Worm (Caenorhabditis elegans) whole organism, L2 larva: ENCODE data around the gene srh-283.
A peak's percentile ranks its signal among the peaks of the same experiment; 100 is the strongest.

Source experiments
- C34F6.9 ChIP-seq: fragments of 150-350 bp; optimal IDR thresholded peaks from 2 replicates; lab custom pipeline; 2014; ENCODE audit warnings: missing biosample characterization, missing genetic modification characterization
- F13H6.1 ChIP-seq: sonication (generic microtip); optimal IDR thresholded peaks from 2 replicates; lab custom pipeline; 2016; ENCODE audit warnings: missing genetic modification characterization, missing compliant biosample characterization
- Y55F3AM.14 ChIP-seq: fragments of 200-800 bp; sonication (Bioruptor generic); optimal IDR thresholded peaks from 2 replicates; lab custom pipeline; 2018; ENCODE audit warnings: mild to moderate bottlenecking, missing genetic modification characterization, missing compliant biosample characterization
- ZK546.5 ChIP-seq: sonication (generic microtip); optimal IDR thresholded peaks from 2 replicates; lab custom pipeline; 2017; ENCODE audit warnings: missing biosample characterization, missing genetic modification characterization
- alr-1 ChIP-seq: fragments of 150-350 bp; optimal IDR thresholded peaks from 2 replicates; lab custom pipeline; 2014; ENCODE audit warnings: missing biosample characterization, missing genetic modification characterization
- aly-2 ChIP-seq: fragments of 150-350 bp; optimal IDR thresholded peaks from 2 replicates; lab custom pipeline; 2014; ENCODE audit warnings: missing biosample characterization, missing genetic modification characterization
- ama-1 ChIP-seq: fragments of 150-350 bp; optimal IDR thresholded peaks from 2 replicates; lab custom pipeline; 2018; ENCODE audit warnings: inconsistent platforms
- ceh-82 ChIP-seq: fragments of 150-350 bp; optimal IDR thresholded peaks from 2 replicates; lab custom pipeline; 2014; ENCODE audit warnings: missing biosample characterization, missing genetic modification characterization
- crh-2 ChIP-seq: sonication (generic microtip); optimal IDR thresholded peaks from 2 replicates; lab custom pipeline; 2017; ENCODE audit warnings: missing biosample characterization, missing genetic modification characterization
- egl-27 ChIP-seq: sonication (generic microtip); optimal IDR thresholded peaks from 3 replicates; lab custom pipeline; 2017; ENCODE audit warnings: missing biosample characterization, missing genetic modification reagents, missing genetic modification characterization
- elt-1 ChIP-seq: fragments of 150-350 bp; optimal IDR thresholded peaks from 2 replicates; lab custom pipeline; 2014; ENCODE audit warnings: missing biosample characterization, missing genetic modification characterization
- elt-3 ChIP-seq: sonication (generic microtip); optimal IDR thresholded peaks from 2 replicates; lab custom pipeline; 2017; ENCODE audit warnings: missing biosample characterization, missing genetic modification characterization
- fos-1 ChIP-seq: fragments of 150-350 bp; optimal IDR thresholded peaks from 2 replicates; lab custom pipeline; 2014; ENCODE audit warnings: missing biosample characterization, missing genetic modification characterization
- gmeb-1 ChIP-seq: fragments of 150-350 bp; optimal IDR thresholded peaks from 2 replicates; lab custom pipeline; 2014; ENCODE audit warnings: missing biosample characterization, missing genetic modification characterization
- lin-11 ChIP-seq: fragments of 150-350 bp; sonication (generic microtip); optimal IDR thresholded peaks from 2 replicates; lab custom pipeline; 2014; ENCODE audit warnings: missing biosample characterization, missing genetic modification characterization, inconsistent platforms, mixed read lengths
- lin-13 ChIP-seq: fragments of 150-350 bp; optimal IDR thresholded peaks from 2 replicates; lab custom pipeline; 2014; ENCODE audit warnings: missing biosample characterization, missing genetic modification reagents, missing genetic modification characterization
- lin-39 ChIP-seq: fragments of 150-350 bp; optimal IDR thresholded peaks from 2 replicates; lab custom pipeline; 2014; ENCODE audit warnings: missing biosample characterization, missing genetic modification reagents, missing genetic modification characterization
- lsy-2 ChIP-seq, 2 experiments: fragments of 150-350 bp in 1 of 2; sonication (generic microtip) in 1 of 2; optimal IDR thresholded peaks; 2 replicates each; lab custom pipeline; 2014 to 2017; ENCODE audit warnings: missing biosample characterization in 2 of 2, missing genetic modification characterization in 2 of 2
- mab-5 ChIP-seq: fragments of 150-350 bp; optimal IDR thresholded peaks from 2 replicates; lab custom pipeline; 2014; ENCODE audit warnings: missing biosample characterization, missing genetic modification characterization
- mbf-1 ChIP-seq: sonication (generic microtip); optimal IDR thresholded peaks from 2 replicates; lab custom pipeline; 2017; ENCODE audit warnings: missing biosample characterization, missing genetic modification characterization
- mdl-1 ChIP-seq, 2 experiments: fragments of 150-350 bp in 1 of 2; sonication (generic microtip) in 1 of 2; optimal IDR thresholded peaks; 2 replicates each; lab custom pipeline; 2017; ENCODE audit warnings: missing biosample characterization in 2 of 2, missing genetic modification characterization in 2 of 2
- nhr-10 ChIP-seq: sonication (generic microtip); optimal IDR thresholded peaks from 2 replicates; lab custom pipeline; 2017; ENCODE audit warnings: missing biosample characterization, missing genetic modification characterization
- nhr-12 ChIP-seq: fragments of 150-350 bp; optimal IDR thresholded peaks from 2 replicates; lab custom pipeline; 2014; ENCODE audit warnings: missing biosample characterization, missing genetic modification characterization
- nhr-129 ChIP-seq: fragments of 150-350 bp; optimal IDR thresholded peaks from 2 replicates; lab custom pipeline; 2014; ENCODE audit warnings: missing biosample characterization, missing genetic modification characterization
- nhr-21 ChIP-seq: fragments of 150-350 bp; optimal IDR thresholded peaks from 2 replicates; lab custom pipeline; 2014; ENCODE audit warnings: missing biosample characterization, missing genetic modification characterization
- nhr-23 ChIP-seq: fragments of 150-350 bp; optimal IDR thresholded peaks from 2 replicates; lab custom pipeline; 2014; ENCODE audit warnings: missing biosample characterization, missing genetic modification reagents, missing genetic modification characterization
- nhr-237 ChIP-seq: fragments of 150-350 bp; optimal IDR thresholded peaks from 2 replicates; lab custom pipeline; 2014; ENCODE audit warnings: missing biosample characterization, missing genetic modification characterization
- nhr-6 ChIP-seq: fragments of 150-350 bp; optimal IDR thresholded peaks from 2 replicates; lab custom pipeline; 2014; ENCODE audit warnings: missing biosample characterization, missing genetic modification characterization
- nhr-77 ChIP-seq: fragments of 150-350 bp; optimal IDR thresholded peaks from 2 replicates; lab custom pipeline; 2014; ENCODE audit warnings: missing biosample characterization, missing genetic modification characterization
- peb-1 ChIP-seq: fragments of 150-350 bp; optimal IDR thresholded peaks from 2 replicates; lab custom pipeline; 2014; ENCODE audit warnings: missing biosample characterization, missing genetic modification characterization
- sem-4 ChIP-seq: fragments of 150-350 bp; optimal IDR thresholded peaks from 2 replicates; lab custom pipeline; 2014; ENCODE audit warnings: missing biosample characterization, missing genetic modification reagents, missing genetic modification characterization
- sma-3 ChIP-seq: sonication (generic microtip); optimal IDR thresholded peaks from 2 replicates; lab custom pipeline; 2016; ENCODE audit warnings: missing genetic modification reagents, missing genetic modification characterization, missing compliant biosample characterization
- sma-9 ChIP-seq, 2 experiments: fragments of 150-350 bp in 1 of 2; sonication (generic microtip) in 1 of 2; optimal IDR thresholded peaks; 2 replicates each; lab custom pipeline; 2014 to 2016; ENCODE audit warnings: missing genetic modification characterization in 2 of 2, mild to moderate bottlenecking in 1 of 2, missing biosample characterization in 1 of 2, missing compliant biosample characterization in 1 of 2, missing genetic modification reagents in 1 of 2, moderate library complexity in 1 of 2
- snpc-4 ChIP-seq: fragments of 150-350 bp; optimal IDR thresholded peaks from 2 replicates; lab custom pipeline; 2014; ENCODE audit warnings: missing biosample characterization, missing genetic modification characterization
- unc-39 ChIP-seq: fragments of 150-350 bp; optimal IDR thresholded peaks from 2 replicates; lab custom pipeline; 2014; ENCODE audit warnings: missing biosample characterization, missing genetic modification characterization
- zag-1 ChIP-seq: fragments of 150-350 bp; optimal IDR thresholded peaks from 2 replicates; lab custom pipeline; 2014; ENCODE audit warnings: missing biosample characterization, missing genetic modification characterization
- ztf-1 ChIP-seq: fragments of 200-800 bp; sonication (Bioruptor generic); conservative IDR thresholded peaks from 2 replicates; pipeline ENCODE4 v1.3.6; 2022; ENCODE audit warnings: missing genetic modification characterization, missing compliant biosample characterization
- ztf-4 ChIP-seq: fragments of 150-350 bp; optimal IDR thresholded peaks from 2 replicates; lab custom pipeline; 2014; ENCODE audit warnings: missing biosample characterization, missing genetic modification characterization

The srh-283 gene

ce11 chrV:17777624-17778023 lies 12.5 kb downstream of the srh-283 start, which contains the start of gene C47A10.12:
Gene C47A10.12, plus strand, starts transcription at chrV:17777924.
- no peak for TF ChIP-seq nhr-6 (tag; lab: Kevin White, UChicago)
- no peak for TF ChIP-seq ztf-1
- no peak for TF ChIP-seq lin-39 (tag; lab: Kevin White, UChicago)
- TF ChIP-seq elt-3 (tag; lab: Kevin White, UChicago): no peak
- TF ChIP-seq elt-1: no peak
- no peak for TF ChIP-seq sem-4 (tag; lab: Kevin White, UChicago)
- no peak for TF ChIP-seq ZK546.5 (tag; lab: Kevin White, UChicago)
- TF ChIP-seq nhr-77 (tag; lab: Kevin White, UChicago): no peak
- TF ChIP-seq nhr-237 (tag; lab: Kevin White, UChicago): no peak

ce11 chrV:17780285-17780684 lies 15.1 kb downstream of the srh-283 start:
- TF ChIP-seq Y55F3AM.14 (no peak), crh-2 (tag; lab: Kevin White, UChicago) (peak; percentile 2), fos-1 (tag; lab: Kevin White, UChicago) (peak; percentile 50), nhr-129 (tag; lab: Kevin White, UChicago) (peak; percentile 19)

- TF ChIP-seq elt-1 (no peak), nhr-237 (tag; lab: Kevin White, UChicago) (no peak), nhr-21 (no peak), nhr-77 (tag; lab: Kevin White, UChicago) (no peak), lin-11 (tag; lab: Kevin White, UChicago) (no peak), mbf-1 (tag; lab: Kevin White, UChicago) (no peak), zag-1 (tag; lab: Kevin White, UChicago) (no peak), elt-3 (tag; lab: Kevin White, UChicago) (no peak)
Observed at ce11 chrV:17783542-17783941, 18.4 kb downstream of the srh-283 start, which contains the start of gene srab-12. Gene srab-12, minus strand, starts transcription at chrV:17783642.

ce11 chrV:17784363-17784762 lies 19.2 kb downstream of the srh-283 start:
- no peak for TF ChIP-seq peb-1 (tag; lab: Kevin White, UChicago)
- TF ChIP-seq ceh-82 (tag; lab: Kevin White, UChicago): no peak
- TF ChIP-seq F13H6.1: no peak
- no peak for TF ChIP-seq elt-3 (tag; lab: Kevin White, UChicago)
- no peak for TF ChIP-seq C34F6.9
- no peak for TF ChIP-seq ama-1 (lab: Kevin White, UChicago)

- TF ChIP-seq elt-1 (no peak), nhr-6 (tag; lab: Kevin White, UChicago) (no peak), crh-2 (tag; lab: Kevin White, UChicago) (no peak), sma-3 (GFP tag; lab: Kevin White, UChicago) (no peak), ztf-4 (tag; lab: Kevin White, UChicago) (no peak), nhr-237 (tag; lab: Kevin White, UChicago) (no peak), nhr-23 (tag; lab: Kevin White, UChicago) (no peak), lin-13 (no peak), ztf-1 (no peak), C34F6.9 (no peak), ama-1 (lab: Kevin White, UChicago) (no peak)
Observed at ce11 chrV:17790191-17790590, 25.0 kb downstream of the srh-283 start, which contains the start of gene srh-290. Gene srh-290, plus strand, starts transcription at chrV:17790491.

- TF ChIP-seq snpc-4: no peak
- no peak for TF ChIP-seq nhr-10 (tag; lab: Kevin White, UChicago)
- TF ChIP-seq mdl-1 (tag; optimal IDR thresholded peaks at IDR 0.05; lab: Kevin White, UChicago): no peak
Observed at ce11 chrV:17793986-17794385, 28.8 kb downstream of the srh-283 start, which contains the start of gene srh-289. Gene srh-289, minus strand, starts transcription at chrV:17794086.

DNA sequence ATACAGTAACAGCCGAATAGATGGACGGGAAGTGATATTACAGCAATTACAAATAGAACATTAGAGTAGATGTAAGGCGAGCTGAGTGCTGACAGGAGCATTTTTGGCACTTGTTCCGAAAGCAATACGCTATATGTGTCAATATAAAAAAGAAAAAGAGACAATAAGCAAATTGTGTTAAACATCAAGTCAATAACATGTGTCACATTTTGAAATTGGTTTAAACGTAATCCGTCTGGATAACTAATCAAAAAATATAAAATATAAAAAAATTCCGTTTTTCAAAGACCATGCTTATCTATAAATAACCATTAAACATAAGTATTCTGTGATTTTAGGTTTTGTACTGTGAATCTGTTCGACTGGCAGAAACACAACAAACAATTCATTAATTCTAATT lies 30.5 kb downstream of the srh-283 start, which contains the start of gene srh-288:
Gene srh-288 (minus strand): TSS at position 101 of the 400 bp plus-strand sequence.
- no peak for TF ChIP-seq nhr-6 (tag; lab: Kevin White, UChicago)
- TF ChIP-seq nhr-12: no peak
- TF ChIP-seq egl-27 (tag; lab: Kevin White, UChicago): no peak
- TF ChIP-seq unc-39 (tag; lab: Kevin White, UChicago): no peak
- no peak for TF ChIP-seq sma-9 (GFP tag; optimal IDR thresholded peaks at IDR 0.05; lab: Kevin White, UChicago)
- TF ChIP-seq sma-9 (tag; optimal IDR thresholded peaks at IDR 0.05; lab: Kevin White, UChicago): no peak
- no peak for TF ChIP-seq aly-2 (tag; lab: Kevin White, UChicago)
- TF ChIP-seq elt-3 (tag; lab: Kevin White, UChicago): no peak
- TF ChIP-seq nhr-21: no peak
- TF ChIP-seq gmeb-1 (tag; lab: Kevin White, UChicago): no peak
- no peak for TF ChIP-seq mab-5 (tag; lab: Kevin White, UChicago)
- no peak for TF ChIP-seq ZK546.5 (tag; lab: Kevin White, UChicago)
- TF ChIP-seq mdl-1 (tag; optimal IDR thresholded peaks at IDR 0.05; lab: Kevin White, UChicago): no peak
- no peak for TF ChIP-seq fos-1 (tag; lab: Kevin White, UChicago)
- TF ChIP-seq peb-1 (tag; lab: Kevin White, UChicago): no peak
- TF ChIP-seq nhr-10 (tag; lab: Kevin White, UChicago): no peak
- TF ChIP-seq alr-1 (tag; lab: Kevin White, UChicago): no peak
- no peak for TF ChIP-seq lsy-2 (tag; optimal IDR thresholded peaks at IDR 0.05; lab: Kevin White, UChicago)
- no peak for TF ChIP-seq elt-1
